Fruit fly (Drosophila melanogaster) whole organism, prepupa: ENCODE data around the gene Mrp4.

Source experiments
- CG11902 ChIP-seq: fragments of 200-800 bp; sonication (Bioruptor generic); optimal IDR thresholded peaks from 3 replicates; lab custom pipeline; 2016; ENCODE audit warnings: missing biosample characterization, missing genetic modification characterization
- acj6 ChIP-seq: fragments of 200-800 bp; sonication (Bioruptor generic); optimal IDR thresholded peaks from 3 replicates; lab custom pipeline; 2016; ENCODE audit warnings: missing biosample characterization, missing genetic modification characterization

DNA sequence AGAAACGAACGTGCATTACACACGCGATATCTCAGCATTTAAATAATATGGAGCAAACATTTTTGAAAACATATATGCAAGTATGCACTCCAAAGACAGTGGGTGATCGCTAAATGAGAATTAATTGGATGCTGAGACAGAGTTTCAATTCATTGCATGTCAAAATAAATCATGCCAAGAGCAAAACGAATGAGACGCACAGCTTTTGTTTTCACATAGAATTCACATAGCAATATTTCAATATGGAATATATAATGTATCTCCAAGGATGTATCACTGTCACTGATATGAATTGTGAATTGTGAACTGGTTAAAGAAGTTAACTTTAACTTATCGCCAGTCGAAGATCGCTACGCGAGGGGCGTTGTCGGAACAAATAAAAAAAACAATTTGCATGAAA, 45.5 kb downstream of the Mrp4 start:
- TF ChIP-seq CG11902 (GFP tag; lab: Kevin White, UChicago): peak; percentile 20
- peak; percentile 23 for TF ChIP-seq acj6 (GFP tag; lab: Kevin White, UChicago)
